Fruit fly (Drosophila melanogaster) whole organism: ENCODE results near the gene GstO2.

Experiments
- CG8478 ChIP-seq: fragments of >200 bp; optimal IDR thresholded peaks from 2 replicates; lab custom pipeline; 2018; ENCODE audit warnings: inconsistent platforms
- Dll ChIP-seq: fragments of >200 bp; optimal IDR thresholded peaks from 2 replicates; lab custom pipeline; 2017
- EcR ChIP-seq, 2 experiments: fragments of >200 bp; optimal IDR thresholded peaks; 2 replicates each; lab custom pipeline; 2017; ENCODE audit warnings: missing biosample characterization in 2 of 2, missing genetic modification characterization in 2 of 2, missing genetic modification reagents in 2 of 2
- pan ChIP-seq: fragments of >200 bp; optimal IDR thresholded peaks from 2 replicates; lab custom pipeline; 2017
- usp ChIP-seq: fragments of >200 bp; optimal IDR thresholded peaks from 2 replicates; lab custom pipeline; 2017; ENCODE audit warnings: missing biosample characterization, missing genetic modification characterization, mixed read lengths

DNA sequence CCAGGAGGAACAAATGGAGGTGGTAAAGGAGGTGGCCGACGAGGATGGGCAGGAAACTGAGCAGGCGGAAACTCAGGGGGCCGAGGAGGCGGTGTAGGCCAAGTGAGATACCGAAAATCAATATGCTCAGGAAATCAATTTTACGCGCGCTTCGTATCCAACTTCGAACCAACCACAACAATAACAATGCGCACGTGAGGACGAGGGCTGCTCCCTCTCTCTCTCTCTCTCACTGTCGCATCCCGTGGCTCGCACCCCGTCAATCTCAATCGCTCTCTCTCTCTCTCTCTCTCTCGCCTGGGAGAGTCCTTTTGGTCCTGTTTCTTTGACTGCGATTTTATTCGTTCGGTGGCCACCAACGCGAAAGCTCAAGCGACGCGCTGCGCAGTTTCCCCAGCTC lies 10.9 kb downstream of the GstO2 start, which contains the start of gene CG6765:
- TF ChIP-seq EcR (GFP tag; optimal IDR thresholded peaks at IDR 0.05; lab: Kevin White, UChicago) (no peak), usp (GFP tag; lab: Kevin White, UChicago) (no peak), pan (no peak), CG8478 (no peak), Dll (lab: Kevin White, UChicago) (no peak)
